Fruit fly (Drosophila melanogaster): Measurements from ENCODE around the gene Ir76a.

Gene Ir76a

DNA sequence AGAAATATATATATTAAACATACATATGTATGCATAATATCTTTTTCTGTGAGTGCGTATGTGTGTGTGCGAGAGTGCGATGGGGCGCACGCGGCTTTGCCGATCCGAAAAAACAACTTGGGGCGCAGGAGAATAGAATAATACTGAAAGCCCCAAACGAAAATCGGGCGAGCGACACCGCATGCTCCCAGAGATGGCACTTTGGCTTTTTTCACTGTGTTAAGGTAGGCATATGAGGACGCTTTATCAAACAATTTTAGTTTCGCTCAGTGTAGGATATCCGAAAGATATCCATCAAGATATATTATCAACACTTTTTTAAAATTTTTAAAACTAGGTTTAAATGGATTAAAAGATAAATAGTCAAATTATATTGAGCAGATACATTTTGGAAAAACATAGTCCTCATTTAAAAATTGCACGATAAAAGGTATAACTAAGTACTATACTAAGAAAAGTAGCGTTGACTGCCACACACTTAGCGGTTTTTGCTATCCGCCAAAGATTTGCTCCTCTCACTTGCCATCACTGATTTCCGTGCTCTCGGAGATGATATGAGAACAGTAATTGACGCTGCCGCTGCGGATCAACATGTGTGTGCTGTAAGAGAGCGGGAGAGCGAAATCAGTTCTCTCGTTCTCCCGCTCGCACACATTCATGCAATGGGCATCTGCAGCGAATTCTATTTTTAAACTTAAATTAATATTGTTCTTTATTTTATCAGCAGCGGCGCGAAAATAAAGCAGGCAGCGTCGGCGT lies 8.0 kb upstream of the Ir76a start (continued):
- TF ChIP-seq ken (GFP tag; IDR thresholded peaks at IDR 0.05) = no peak; the same call in 1 of the 3 replicates
- TF ChIP-seq CG16863 (GFP tag; optimal IDR thresholded peaks at IDR 0.05) = peak; percentile 6
- peak; percentile 99 for TF ChIP-seq Sry-β (GFP tag; optimal IDR thresholded peaks at IDR 0.05)
- peak; percentile 69 for TF ChIP-seq CG4820 (GFP tag; optimal IDR thresholded peaks at IDR 0.05)
- TF ChIP-seq cwo (GFP tag; optimal IDR thresholded peaks at IDR 0.05) = peak; percentile 64
- TF ChIP-seq Atf-2 (GFP tag; optimal IDR thresholded peaks at IDR 0.05) = peak; percentile 69
- peak; percentile 61 for TF ChIP-seq jumu (GFP tag; optimal IDR thresholded peaks at IDR 0.05)
- TF ChIP-seq odd (GFP tag; optimal IDR thresholded peaks at IDR 0.05) = no peak
- no peak for TF ChIP-seq cas (GFP tag; IDR thresholded peaks at IDR 0.05)
- TF ChIP-seq CG8765 (GFP tag; IDR thresholded peaks at IDR 0.05) = no peak
- TF ChIP-seq CG4328 (GFP tag; optimal IDR thresholded peaks at IDR 0.05) = peak; percentile 21
- TF ChIP-seq CG11504 (tag; optimal IDR thresholded peaks at IDR 0.05) = peak; percentile 70
- peak; percentile 94 for TF ChIP-seq wek (GFP tag; optimal IDR thresholded peaks at IDR 0.05)
- no peak for TF ChIP-seq CG14441 (GFP tag; IDR thresholded peaks at IDR 0.05)
- peak; percentile 57 for TF ChIP-seq disco-r (GFP tag; optimal IDR thresholded peaks at IDR 0.05)
- TF ChIP-seq yki (optimal IDR thresholded peaks at IDR 0.05) = peak; percentile 21
- TF ChIP-seq chm (GFP tag; IDR thresholded peaks at IDR 0.05) = no peak; the same call in 1 of the 2 replicates
- TF ChIP-seq CG3281 (GFP tag; optimal IDR thresholded peaks at IDR 0.05) = peak; percentile 71
- TF ChIP-seq Hand (GFP tag; optimal IDR thresholded peaks at IDR 0.05) = no peak
- TF ChIP-seq CG7963 (GFP tag; IDR thresholded peaks at IDR 0.05; ENCODE audit: partially characterized antibody) = no peak
- TF ChIP-seq CG17612 (GFP tag; IDR thresholded peaks at IDR 0.05) = no peak
- TF ChIP-seq CG11093 (GFP tag; IDR thresholded peaks at IDR 0.05) = no peak
- peak; percentile 32 for TF ChIP-seq bab2 (GFP tag; optimal IDR thresholded peaks at IDR 0.05)
- TF ChIP-seq CG15514 (GFP tag; optimal IDR thresholded peaks at IDR 0.05) = peak; percentile 46
- no peak for TF ChIP-seq Dll (GFP tag; IDR thresholded peaks at IDR 0.05; ENCODE audit: partially characterized antibody)
- peak; percentile 24; the same call in 1 of the 2 replicates for TF ChIP-seq CG11247 (GFP tag; IDR thresholded peaks at IDR 0.05)
- TF ChIP-seq CG6854 (GFP tag; optimal IDR thresholded peaks at IDR 0.05) = no peak
- peak; percentile 44 for TF ChIP-seq maf-S (GFP tag; optimal IDR thresholded peaks at IDR 0.05)
- peak; percentile 33 for TF ChIP-seq CG6254 (GFP tag; optimal IDR thresholded peaks at IDR 0.05)
- TF ChIP-seq Hmr (GFP tag; optimal IDR thresholded peaks at IDR 0.05) = peak; percentile 73
- TF ChIP-seq unc-4 (GFP tag; IDR thresholded peaks at IDR 0.05; ENCODE audit: partially characterized antibody) = 0 out of 2 replicates have a peak, but pooled peaks have one; percentile 38
- peak; percentile 37 for TF ChIP-seq CG30020 (tag; optimal IDR thresholded peaks at IDR 0.05)
- peak; percentile 70 for TF ChIP-seq ind (GFP tag; optimal IDR thresholded peaks at IDR 0.05)
- 0 out of 2 replicates have a peak, but pooled peaks have one; percentile 20 for TF ChIP-seq ro (GFP tag; IDR thresholded peaks at IDR 0.05)
- no peak for TF ChIP-seq hth (optimal IDR thresholded peaks at IDR 0.05)
- TF ChIP-seq aop (GFP tag; IDR thresholded peaks at IDR 0.05) = no peak
- TF ChIP-seq Xrp1 (GFP tag; IDR thresholded peaks at IDR 0.05) = peak; percentile 46; the same call in 1 of the 2 replicates
- TF ChIP-seq CG15696 (tag; optimal IDR thresholded peaks at IDR 0.05) = peak; percentile 26
- TF ChIP-seq CG14050 (GFP tag; IDR thresholded peaks at IDR 0.05) = no peak
- TF ChIP-seq CG7372 (GFP tag; IDR thresholded peaks at IDR 0.05) = peak; percentile 45
- TF ChIP-seq trem (tag; optimal IDR thresholded peaks at IDR 0.05) = peak; percentile 28
- peak; percentile 71 for TF ChIP-seq Dbx (GFP tag; IDR thresholded peaks at IDR 0.05)
- TF ChIP-seq croc (GFP tag; conservative IDR thresholded peaks at IDR 0.05) = peak; percentile 37; the same call in 2 of the 3 replicates
- TF ChIP-seq da (GFP tag; optimal IDR thresholded peaks at IDR 0.05) = no peak
- TF ChIP-seq ase (GFP tag; IDR thresholded peaks at IDR 0.05) = no peak
- TF ChIP-seq knrl (GFP tag; IDR thresholded peaks at IDR 0.05; ENCODE audit: partially characterized antibody) = no peak
- peak; percentile 74 for TF ChIP-seq Oli (tag; optimal IDR thresholded peaks at IDR 0.05)
- peak; percentile 11 for TF ChIP-seq rib (GFP tag; IDR thresholded peaks at IDR 0.05)
- TF ChIP-seq vfl (GFP tag; optimal IDR thresholded peaks at IDR 0.05) = peak; percentile 46
- TF ChIP-seq CG9817 (tag; optimal IDR thresholded peaks at IDR 0.05) = peak; percentile 57
